Fruit fly (Drosophila melanogaster) whole organism: ENCODE measurements around the gene CG18473.

Experiments used
- pan ChIP-seq: fragments of >200 bp; optimal IDR thresholded peaks from 2 replicates; lab custom pipeline; 2017
- psq ChIP-seq: fragments of >200 bp; optimal IDR thresholded peaks from 2 replicates; lab custom pipeline; 2017
- usp ChIP-seq: fragments of >200 bp; optimal IDR thresholded peaks from 2 replicates; lab custom pipeline; 2017; ENCODE audit warnings: missing biosample characterization, missing genetic modification characterization, mixed read lengths

- TF ChIP-seq psq (lab: Kevin White, UChicago) (no peak), pan (lab: Kevin White, UChicago) (no peak), usp (GFP tag; lab: Kevin White, UChicago) (no peak)
These were observed 32.9 kb upstream of the CG18473 start, which contains the start of gene CG12951 for dm6 chr3R:9330231-9330630.
